Worm (Caenorhabditis elegans) whole organism, young adult: ENCODE results near the gene ooc-3.

Source experiments
- B0336.3 ChIP-seq: fragments of 200-800 bp; sonication (Bioruptor generic); IDR thresholded peaks from 2 replicates; pipeline ENCODE4 v1.3.6; 2022; ENCODE audit warnings: missing genetic modification characterization, missing compliant biosample characterization
- F55B11.4 ChIP-seq: sonication (generic microtip); optimal IDR thresholded peaks from 2 replicates; lab custom pipeline; 2016; ENCODE audit warnings: missing compliant biosample characterization, missing genetic modification characterization, borderline replicate concordance; ENCODE audit not compliant: insufficient read depth
- ZK185.1 ChIP-seq: sonication (generic microtip); optimal IDR thresholded peaks from 2 replicates; lab custom pipeline; 2016; ENCODE audit warnings: mild to moderate bottlenecking, missing genetic modification characterization, missing compliant biosample characterization; ENCODE audit not compliant: poor library complexity, severe bottlenecking
- bed-2 ChIP-seq: fragments of 200-800 bp; sonication (Bioruptor generic); IDR thresholded peaks from 2 replicates; pipeline ENCODE4 v1.3.6; 2022; ENCODE audit warnings: missing genetic modification reagents, missing genetic modification characterization, missing compliant biosample characterization
- ceh-100 ChIP-seq: fragments of 200-800 bp; sonication (Bioruptor generic); IDR thresholded peaks from 2 replicates; pipeline ENCODE4 v1.3.6; 2022; ENCODE audit warnings: missing genetic modification reagents, missing genetic modification characterization, missing compliant biosample characterization
- chd-7 ChIP-seq: sonication (generic microtip); optimal IDR thresholded peaks from 2 replicates; lab custom pipeline; 2016; ENCODE audit warnings: mild to moderate bottlenecking, missing genetic modification characterization, moderate library complexity, missing compliant biosample characterization
- dox-1 ChIP-seq: fragments of 200-800 bp; sonication (Bioruptor generic); IDR thresholded peaks from 2 replicates; pipeline ENCODE4 v1.3.6; 2022; ENCODE audit warnings: missing genetic modification reagents, missing genetic modification characterization, missing compliant biosample characterization
- efl-1 ChIP-seq: fragments of 150-350 bp; optimal IDR thresholded peaks from 2 replicates; lab custom pipeline; 2014; ENCODE audit warnings: missing biosample characterization, missing genetic modification reagents, missing genetic modification characterization
- ets-4 ChIP-seq: fragments of 200-800 bp; sonication (Bioruptor generic); optimal IDR thresholded peaks from 2 replicates; lab custom pipeline; 2018; ENCODE audit warnings: mild to moderate bottlenecking, missing genetic modification characterization, missing compliant biosample characterization
- fkh-3 ChIP-seq: sonication (generic microtip); optimal IDR thresholded peaks from 2 replicates; lab custom pipeline; 2016; ENCODE audit warnings: mild to moderate bottlenecking, missing genetic modification characterization, missing compliant biosample characterization
- hmg-1.2 ChIP-seq: fragments of 200-800 bp; sonication (Bioruptor generic); IDR thresholded peaks from 2 replicates; pipeline ENCODE4 v1.3.6; 2022; ENCODE audit warnings: missing genetic modification reagents, missing genetic modification characterization, missing compliant biosample characterization
- let-607 ChIP-seq, 2 experiments: fragments of 200-800 bp in 1 of 2; sonication (Bioruptor generic) in 1 of 2; sonication (generic microtip) in 1 of 2; optimal IDR thresholded peaks; 2 replicates each; lab custom pipeline; 2016 to 2018; ENCODE audit warnings: mild to moderate bottlenecking in 2 of 2, missing compliant biosample characterization in 2 of 2, missing genetic modification characterization in 2 of 2, moderate library complexity in 2 of 2, missing genotype in 1 of 2
- lin-35 ChIP-seq, 3 experiments: fragments of 150-350 bp in 2 of 3; sonication (generic microtip) in 1 of 3; optimal IDR thresholded peaks; 2 replicates each; lab custom pipeline; 2014 to 2018; ENCODE audit warnings: missing biosample characterization in 3 of 3, missing genetic modification characterization in 3 of 3, missing genetic modification reagents in 3 of 3
- lsl-1 ChIP-seq: fragments of 200-800 bp; sonication (Bioruptor generic); optimal IDR thresholded peaks from 2 replicates; lab custom pipeline; 2018; ENCODE audit warnings: mild to moderate bottlenecking, missing genetic modification characterization, moderate library complexity, missing compliant biosample characterization
- madf-3 ChIP-seq: fragments of 200-800 bp; sonication (Bioruptor generic); IDR thresholded peaks from 2 replicates; pipeline ENCODE4 v1.3.6; 2022; ENCODE audit warnings: missing genetic modification reagents, missing genetic modification characterization, missing compliant biosample characterization
- madf-6 ChIP-seq: fragments of 200-800 bp; sonication (Bioruptor generic); IDR thresholded peaks from 2 replicates; pipeline ENCODE4 v1.3.6; 2022; ENCODE audit warnings: missing genetic modification reagents, missing genetic modification characterization, missing compliant biosample characterization
- mxl-1 ChIP-seq: sonication (generic microtip); optimal IDR thresholded peaks from 2 replicates; lab custom pipeline; 2016; ENCODE audit warnings: missing genetic modification characterization, missing compliant biosample characterization
- nfya-1 ChIP-seq: sonication (generic microtip); optimal IDR thresholded peaks from 2 replicates; lab custom pipeline; 2017; ENCODE audit warnings: antibody characterized with exemption, missing compliant biosample characterization, missing genetic modification characterization, borderline replicate concordance; ENCODE audit not compliant: insufficient read depth
- nhr-179 ChIP-seq: sonication (generic microtip); optimal IDR thresholded peaks from 2 replicates; lab custom pipeline; 2016; ENCODE audit warnings: mild to moderate bottlenecking, missing genetic modification characterization, missing compliant biosample characterization
- nhr-80 ChIP-seq: sonication (generic microtip); optimal IDR thresholded peaks from 2 replicates; lab custom pipeline; 2016; ENCODE audit warnings: missing genetic modification characterization, missing compliant biosample characterization
- pha-4 ChIP-seq: fragments of 150-350 bp; sonication (generic microtip); optimal IDR thresholded peaks from 2 replicates; lab custom pipeline; 2014; ENCODE audit warnings: missing biosample characterization, missing genetic modification reagents, missing genetic modification characterization
- repo-1 ChIP-seq: sonication (generic microtip); optimal IDR thresholded peaks from 2 replicates; lab custom pipeline; 2017; ENCODE audit warnings: mild to moderate bottlenecking, missing genetic modification characterization, missing compliant biosample characterization
- sdz-38 ChIP-seq: sonication (generic microtip); optimal IDR thresholded peaks from 2 replicates; lab custom pipeline; 2016; ENCODE audit warnings: missing genotype, missing genetic modification characterization, missing compliant biosample characterization
- sea-2 ChIP-seq: fragments of 200-800 bp; sonication (Bioruptor generic); IDR thresholded peaks from 2 replicates; pipeline ENCODE4 v1.3.6; 2022; ENCODE audit warnings: missing genetic modification characterization, missing compliant biosample characterization
- snpc-1.1 ChIP-seq: sonication (generic microtip); optimal IDR thresholded peaks from 2 replicates; lab custom pipeline; 2017; ENCODE audit warnings: missing genetic modification characterization, mild to moderate bottlenecking, missing compliant biosample characterization, antibody characterized with exemption, moderate library complexity, missing genotype, missing genetic modification reagents; ENCODE audit not compliant: insufficient read depth
- snpc-4 ChIP-seq, 5 experiments: fragments of 150-350 bp in 1 of 5; sonication (generic microtip) in 4 of 5; optimal IDR thresholded peaks; 2 replicates each; lab custom pipeline; 2014 to 2018; ENCODE audit warnings: missing genetic modification characterization in 5 of 5, missing biosample characterization in 3 of 5, antibody characterized with exemption in 2 of 5, mild to moderate bottlenecking in 2 of 5, missing compliant biosample characterization in 2 of 5, missing genotype in 2 of 5, moderate library complexity in 2 of 5, missing genetic modification reagents in 1 of 5
- somi-1 ChIP-seq: fragments of 200-800 bp; sonication (Bioruptor generic); optimal IDR thresholded peaks from 2 replicates; lab custom pipeline; 2018; ENCODE audit warnings: mild to moderate bottlenecking, missing genetic modification characterization, missing compliant biosample characterization
- tbp1 ChIP-seq: fragments of 200-800 bp; sonication (Bioruptor generic); optimal IDR thresholded peaks from 2 replicates; lab custom pipeline; 2018; ENCODE audit warnings: mild to moderate bottlenecking, missing genetic modification characterization, missing compliant biosample characterization
- tlf-1 ChIP-seq: fragments of 200-800 bp; sonication (Bioruptor generic); optimal IDR thresholded peaks from 2 replicates; lab custom pipeline; 2018; ENCODE audit warnings: mild to moderate bottlenecking, missing genetic modification characterization, missing compliant biosample characterization
- unc-62 ChIP-seq: fragments of 150-350 bp; optimal IDR thresholded peaks from 2 replicates; lab custom pipeline; 2014; ENCODE audit warnings: missing biosample characterization, missing genetic modification reagents, missing genetic modification characterization
- zim-3 ChIP-seq: sonication (generic microtip); optimal IDR thresholded peaks from 2 replicates; lab custom pipeline; 2017; ENCODE audit warnings: mild to moderate bottlenecking, missing genetic modification characterization, moderate library complexity, missing compliant biosample characterization
- ztf-25 ChIP-seq: fragments of 200-800 bp; sonication (Bioruptor generic); IDR thresholded peaks from 2 replicates; pipeline ENCODE4 v1.3.6; 2022; ENCODE audit warnings: missing genetic modification reagents, missing genetic modification characterization, missing compliant biosample characterization

Gene ooc-3

ce11 chrII:11500198-11500597, 5.1 kb upstream of the ooc-3 start, which contains the start of gene B0334.20:
B0334.20 (minus strand) TSS chrII:11500459.
- TF ChIP-seq let-607 (tag; optimal IDR thresholded peaks at IDR 0.05; lab: Kevin White, UChicago) (no peak), lsl-1 (GFP tag; lab: Kevin White, UChicago) (peak; percentile 5), nhr-80 (tag; lab: Kevin White, UChicago) (peak; percentile 9), madf-3 (GFP tag; lab: Robert Waterston, UW) (no peak), unc-62 (GFP tag; lab: Kevin White, UChicago) (no peak)

ce11 chrII:11497365-11497764, 2.2 kb upstream of the ooc-3 start, which contains the start of gene B0334.5:
B0334.5 (plus strand) TSS chrII:11497665.
- TF ChIP-seq ztf-25 (no peak), snpc-1.1 (tag; lab: Kevin White, UChicago) (no peak), fkh-3 (tag; lab: Kevin White, UChicago) (no peak), efl-1 (GFP tag; lab: Kevin White, UChicago) (no peak), nfya-1 (tag; lab: Kevin White, UChicago) (no peak), chd-7 (tag; lab: Kevin White, UChicago) (no peak), tlf-1 (no peak), snpc-4 (GFP tag; optimal IDR thresholded peaks at IDR 0.05; lab: Kevin White, UChicago) (no peak), snpc-4 (tag; optimal IDR thresholded peaks at IDR 0.05; lab: Kevin White, UChicago) (no peak), B0336.3 (GFP tag; lab: Robert Waterston, UW) (no peak), mxl-1 (no peak), lin-35 (GFP tag; optimal IDR thresholded peaks at IDR 0.05; lab: Kevin White, UChicago) (no peak), ZK185.1 (tag; lab: Kevin White, UChicago) (no peak)
- TF ChIP-seq, all 124 proteins: peak for 0

ce11 chrII:11496767-11497166, 1.6 kb upstream of the ooc-3 start, which contains the start of gene emc-5:
emc-5 (plus strand) TSS chrII:11496780.
- TF ChIP-seq sdz-38 (tag; lab: Kevin White, UChicago) (no peak), nhr-179 (tag; lab: Kevin White, UChicago) (no peak), zim-3 (tag; lab: Kevin White, UChicago) (no peak), dox-1 (GFP tag; lab: Robert Waterston, UW) (0 out of 2 replicates have a peak, but pooled peaks have one; percentile 5), hmg-1.2 (GFP tag; lab: Robert Waterston, UW) (peak; percentile 22; the same call in 1 of the 2 replicates), madf-6 (GFP tag; lab: Robert Waterston, UW) (peak; percentile 36; the same call in 1 of the 2 replicates), repo-1 (peak; percentile 9), somi-1 (GFP tag; lab: Kevin White, UChicago) (peak; percentile 10)
- TF ChIP-seq, all 124 proteins: peak for 5

ce11 chrII:11495806-11496205, 685 bp upstream of the ooc-3 start:
- no peak for TF ChIP-seq fkh-3 (tag; lab: Kevin White, UChicago)
- TF ChIP-seq sea-2 (GFP tag; lab: Robert Waterston, UW), result no peak
- TF ChIP-seq ceh-100 (GFP tag; lab: Robert Waterston, UW), result no peak
- no peak for TF ChIP-seq tbp1 (GFP tag; lab: Kevin White, UChicago)
- no peak for TF ChIP-seq ZK185.1 (tag; lab: Kevin White, UChicago)
- TF ChIP-seq nhr-80 (tag; lab: Kevin White, UChicago), result no peak
- TF ChIP-seq lsl-1 (GFP tag; lab: Kevin White, UChicago), result no peak
- no peak for TF ChIP-seq F55B11.4
- no peak for TF ChIP-seq ets-4 (GFP tag; lab: Kevin White, UChicago)
- TF ChIP-seq pha-4 (tag; lab: Kevin White, UChicago), result no peak
- TF ChIP-seq bed-2 (GFP tag; lab: Robert Waterston, UW), result no peak
- TF ChIP-seq snpc-4 (GFP tag; optimal IDR thresholded peaks at IDR 0.05; lab: Kevin White, UChicago), result no peak
- TF ChIP-seq snpc-4 (tag; optimal IDR thresholded peaks at IDR 0.05; lab: Kevin White, UChicago), result no peak
- no peak for TF ChIP-seq efl-1 (GFP tag; lab: Kevin White, UChicago)
